Fruit fly (Drosophila melanogaster): Measurements from ENCODE around the gene CkIalpha.

The CkIalpha gene

DNA sequence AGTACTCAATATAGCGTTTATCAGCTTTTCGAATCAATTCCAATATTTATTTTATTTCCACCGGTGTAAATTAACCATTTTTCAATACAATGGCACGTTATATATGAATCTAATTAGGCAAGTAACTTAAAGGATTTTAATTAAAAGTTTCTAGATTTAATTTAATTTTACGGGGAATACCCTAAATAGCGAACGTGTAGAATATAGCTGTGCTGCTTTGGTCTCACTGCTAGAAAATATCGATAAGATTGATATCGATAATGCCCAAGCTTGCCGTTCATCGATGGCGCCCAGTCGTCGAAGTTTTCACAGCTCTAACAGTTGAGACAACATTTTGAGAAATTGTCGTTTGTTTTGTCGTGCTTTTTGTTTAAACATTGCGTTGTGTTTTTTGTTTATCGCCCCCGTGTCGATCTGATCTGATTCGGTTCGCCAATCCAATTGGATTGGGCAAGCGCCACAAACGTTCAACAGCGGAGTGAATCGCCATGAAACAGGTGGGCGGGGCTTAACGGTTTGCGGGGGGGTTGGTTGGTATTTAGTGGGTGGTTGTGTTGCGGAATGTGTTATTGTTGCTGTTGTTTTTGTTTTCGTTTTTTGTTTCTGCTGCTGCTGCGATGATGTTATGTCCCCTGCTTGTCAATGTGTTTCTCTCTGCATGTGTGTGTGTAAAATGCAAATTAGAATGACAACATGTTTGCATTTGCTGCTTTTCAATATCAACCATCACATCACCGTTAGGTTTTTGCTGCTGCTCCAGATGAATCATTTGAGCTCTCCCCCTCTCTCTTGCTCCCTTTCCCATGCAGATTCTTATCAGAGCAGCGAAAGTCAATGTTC, 21.9 kb upstream of the CkIalpha start, which contains the start of gene Tomosyn (continued):
- peak; percentile 26 for TF ChIP-seq pho (GFP tag; optimal IDR thresholded peaks at IDR 0.05)
- no peak for TF ChIP-seq CG7745 (tag; optimal IDR thresholded peaks at IDR 0.05)
- TF ChIP-seq CG14014 (GFP tag; IDR thresholded peaks at IDR 0.05), result 0 out of 2 replicates have a peak, but pooled peaks have one; percentile 14
- no peak for TF ChIP-seq CG3163 (GFP tag; optimal IDR thresholded peaks at IDR 0.05)
- no peak for TF ChIP-seq disco-r (GFP tag; optimal IDR thresholded peaks at IDR 0.05)
- peak; percentile 14 for TF ChIP-seq Elba2 (GFP tag; optimal IDR thresholded peaks at IDR 0.05)
- TF ChIP-seq lbe (GFP tag; optimal IDR thresholded peaks at IDR 0.05), result no peak
- TF ChIP-seq D19B (GFP tag; optimal IDR thresholded peaks at IDR 0.05), result no peak
- TF ChIP-seq CG15479 (GFP tag; optimal IDR thresholded peaks at IDR 0.05), result no peak
- TF ChIP-seq rib (GFP tag; IDR thresholded peaks at IDR 0.05), result no peak
- TF ChIP-seq ab (GFP tag; optimal IDR thresholded peaks at IDR 0.05), result no peak
- TF ChIP-seq hb (GFP tag; IDR thresholded peaks at IDR 0.05; ENCODE audit: partially characterized antibody), result peak; percentile 73
- no peak for TF ChIP-seq CG8478 (optimal IDR thresholded peaks at IDR 0.05)
- TF ChIP-seq CoRest (tag; optimal IDR thresholded peaks at IDR 0.05), result peak; percentile 74
- TF ChIP-seq CG6654 (GFP tag; optimal IDR thresholded peaks at IDR 0.05), result no peak
- TF ChIP-seq E2f1 (GFP tag; IDR thresholded peaks at IDR 0.05), result no peak
- no peak for TF ChIP-seq dati (GFP tag; IDR thresholded peaks at IDR 0.05)
- TF ChIP-seq cg (GFP tag; optimal IDR thresholded peaks at IDR 0.05), result peak; percentile 28
- TF ChIP-seq Tbp (GFP tag; optimal IDR thresholded peaks at IDR 0.05), result no peak
- peak; percentile 42 for TF ChIP-seq tin (GFP tag; optimal IDR thresholded peaks at IDR 0.05)
- TF ChIP-seq sc (optimal IDR thresholded peaks at IDR 0.05), result no peak
- TF ChIP-seq sc (GFP tag; optimal IDR thresholded peaks at IDR 0.05), result no peak
- TF ChIP-seq esg (GFP tag; conservative IDR thresholded peaks at IDR 0.05), result no peak
- no peak for TF ChIP-seq bowl (GFP tag; IDR thresholded peaks at IDR 0.05)
- no peak for TF ChIP-seq CG4404 (GFP tag; IDR thresholded peaks at IDR 0.05)
- TF ChIP-seq CG14965 (GFP tag; optimal IDR thresholded peaks at IDR 0.05; ENCODE audit: borderline replicate concordance), result no peak
- no peak for TF ChIP-seq Sin3A (optimal IDR thresholded peaks at IDR 0.05)
- no peak for TF ChIP-seq fru (optimal IDR thresholded peaks at IDR 0.05)
- peak; percentile 77; the same call in 2 of the 3 replicates for TF ChIP-seq knrl (GFP tag; IDR thresholded peaks at IDR 0.05; ENCODE audit: partially characterized antibody)
- no peak for TF ChIP-seq CG3065 (GFP tag; optimal IDR thresholded peaks at IDR 0.05)
- TF ChIP-seq unc-4 (GFP tag; IDR thresholded peaks at IDR 0.05; ENCODE audit: partially characterized antibody), result peak; percentile 74
- TF ChIP-seq ttk (GFP tag; IDR thresholded peaks at IDR 0.05), result no peak
- peak; percentile 59 for TF ChIP-seq CG9797 (GFP tag; optimal IDR thresholded peaks at IDR 0.05)
- peak; percentile 62 for TF ChIP-seq Doc3 (GFP tag; IDR thresholded peaks at IDR 0.05; ENCODE audit: partially characterized antibody)
- TF ChIP-seq CG12155 (GFP tag; optimal IDR thresholded peaks at IDR 0.05), result no peak
- TF ChIP-seq onecut (GFP tag; IDR thresholded peaks at IDR 0.05), result no peak
- TF ChIP-seq Abd-B (GFP tag; optimal IDR thresholded peaks at IDR 0.05), result peak; percentile 52
- no peak for TF ChIP-seq eyg (GFP tag; optimal IDR thresholded peaks at IDR 0.05)
- peak; percentile 7 for TF ChIP-seq Mad (GFP tag; optimal IDR thresholded peaks at IDR 0.05)
- TF ChIP-seq cad (GFP tag; optimal IDR thresholded peaks at IDR 0.05), result no peak
- peak; percentile 36 for TF ChIP-seq CG31441 (GFP tag; IDR thresholded peaks at IDR 0.05)
- TF ChIP-seq CG10267 (tag; optimal IDR thresholded peaks at IDR 0.05), result peak; percentile 55
- TF ChIP-seq da (GFP tag; optimal IDR thresholded peaks at IDR 0.05), result no peak
- TF ChIP-seq row (GFP tag; IDR thresholded peaks at IDR 0.05), result peak; percentile 77
- TF ChIP-seq pan (optimal IDR thresholded peaks at IDR 0.05), result no peak
- TF ChIP-seq pan (GFP tag; optimal IDR thresholded peaks at IDR 0.05 in 1 of 2, IDR thresholded peaks at IDR 0.05 in 1 of 2), result no peak
- no peak for TF ChIP-seq Mrtf (GFP tag; IDR thresholded peaks at IDR 0.05)
- TF ChIP-seq pnt (GFP tag; optimal IDR thresholded peaks at IDR 0.05), result peak; percentile 3
- no peak for TF ChIP-seq fd64A (GFP tag; optimal IDR thresholded peaks at IDR 0.05)
- peak; percentile 64 for TF ChIP-seq CG2712 (tag; optimal IDR thresholded peaks at IDR 0.05)
- peak; percentile 86 for TF ChIP-seq stwl (tag; optimal IDR thresholded peaks at IDR 0.05)
- peak; percentile 58; the same call in 2 of the 3 replicates for TF ChIP-seq CG17361 (GFP tag; IDR thresholded peaks at IDR 0.05)

Measured in whole organism, embryonic.